Worm (Caenorhabditis elegans) whole organism, L4/young adult: ENCODE measurements around the gene tsp-13.

ENCODE experiments used
- W03F9.2 ChIP-seq: fragments of 150-350 bp; optimal IDR thresholded peaks from 2 replicates; lab custom pipeline; 2014; ENCODE audit warnings: missing biosample characterization, missing genetic modification characterization
- dao-5 ChIP-seq: sonication (generic microtip); optimal IDR thresholded peaks from 2 replicates; lab custom pipeline; 2016; ENCODE audit warnings: missing genotype, missing genetic modification characterization, moderate library complexity, missing compliant biosample characterization
- him-1 ChIP-seq: sonication (generic microtip); optimal IDR thresholded peaks from 2 replicates; lab custom pipeline; 2016; ENCODE audit warnings: missing genotype, missing genetic modification reagents, missing genetic modification characterization, missing compliant biosample characterization

tsp-13 gene

DNA sequence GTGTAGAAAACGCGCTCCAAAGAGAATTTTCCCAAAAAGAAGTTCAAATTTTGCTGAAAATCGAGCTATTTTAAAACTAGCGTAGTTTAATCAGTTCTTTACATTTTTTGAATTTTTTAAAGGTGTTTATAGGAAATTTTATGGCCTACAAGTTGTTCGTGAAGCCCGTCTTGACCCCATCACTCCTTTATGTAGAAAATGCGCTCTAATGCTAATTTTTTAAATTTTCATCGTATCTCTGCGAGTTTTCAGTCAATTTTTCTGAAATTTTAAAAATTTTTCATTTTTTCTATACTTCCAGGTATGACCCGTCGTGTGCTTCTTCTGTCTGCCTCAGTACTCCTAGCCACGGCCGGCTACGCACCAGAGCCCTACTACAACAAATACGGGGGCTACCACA lies 17.7 kb upstream of the tsp-13 start, which contains the start of gene Y39B6A.9:
Y39B6A.9 (plus strand) TSS at position 301 of the 400 bp plus-strand sequence.
- TF ChIP-seq W03F9.2 (tag; lab: Kevin White, UChicago) (no peak), him-1 (no peak), dao-5 (tag; lab: Kevin White, UChicago) (no peak)

DNA sequence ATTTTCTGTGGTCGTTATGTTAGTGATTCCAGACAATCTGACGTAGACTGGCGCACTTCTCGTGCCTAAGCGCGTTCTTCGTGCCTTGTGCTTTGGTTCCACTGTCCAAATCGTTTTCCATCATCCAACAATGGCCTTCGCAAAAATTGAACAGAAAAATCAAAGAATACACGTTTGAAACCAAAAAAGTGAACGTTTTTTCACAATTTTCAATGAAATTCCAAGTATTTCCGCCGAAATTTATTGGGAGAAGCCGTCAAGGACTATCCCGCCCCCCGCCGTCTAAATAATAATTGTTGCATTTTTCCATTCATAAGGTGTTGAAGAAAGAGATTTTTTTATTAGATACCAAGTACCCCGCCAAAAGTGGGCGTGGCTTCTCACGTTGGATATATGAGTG lies 13.4 kb upstream of the tsp-13 start, which contains the start of gene cpg-23:
cpg-23 (plus strand) TSS at position 301 of the 400 bp plus-strand sequence.
- TF ChIP-seq dao-5 (tag; lab: Kevin White, UChicago), result no peak
- no peak for TF ChIP-seq him-1
- no peak for TF ChIP-seq W03F9.2 (tag; lab: Kevin White, UChicago)

DNA sequence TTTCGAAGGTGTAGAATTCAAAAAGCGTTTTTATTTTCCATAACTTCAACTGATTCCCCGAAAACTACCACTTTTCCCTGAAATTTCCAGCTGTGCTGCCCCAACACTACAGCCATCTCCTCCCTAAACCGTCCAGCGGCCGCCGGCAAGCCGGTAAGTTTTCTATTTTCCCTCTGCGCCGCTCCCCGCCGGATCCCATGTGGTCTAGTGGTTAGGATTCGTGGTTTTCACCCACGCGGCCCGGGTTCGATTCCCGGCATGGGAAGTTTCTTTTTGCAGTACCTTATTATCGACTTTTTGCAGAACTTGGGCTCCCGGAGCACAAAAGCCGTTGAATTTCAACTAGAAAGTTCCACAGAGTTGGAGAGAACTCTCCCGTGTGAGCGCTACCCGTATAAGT lies 11.3 kb upstream of the tsp-13 start:
- no peak for TF ChIP-seq dao-5 (tag; lab: Kevin White, UChicago)
- TF ChIP-seq him-1, result no peak
- TF ChIP-seq W03F9.2 (tag; lab: Kevin White, UChicago), result no peak

DNA sequence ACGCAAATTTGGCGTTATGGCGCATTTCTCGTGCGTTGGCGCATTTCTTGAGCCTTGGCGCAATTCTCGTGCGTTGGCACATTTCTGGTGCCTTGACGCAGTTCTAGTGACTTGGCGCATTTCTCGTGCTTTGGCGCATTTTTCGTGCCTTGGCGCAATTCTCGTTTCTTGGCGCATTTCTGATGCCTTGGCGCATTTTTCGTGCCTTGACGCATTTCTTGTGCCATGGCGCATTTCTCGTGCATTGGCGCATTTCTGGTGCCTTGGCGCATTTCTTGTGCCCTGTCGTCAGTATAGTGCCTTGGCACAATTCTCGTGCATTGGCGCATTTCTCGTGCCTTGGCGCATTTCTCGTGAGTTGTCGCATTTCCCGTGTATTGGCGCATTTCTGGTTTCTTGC lies 5.6 kb upstream of the tsp-13 start:
- TF ChIP-seq W03F9.2 (tag; lab: Kevin White, UChicago), result no peak
- no peak for TF ChIP-seq dao-5 (tag; lab: Kevin White, UChicago)
- TF ChIP-seq him-1, result no peak

DNA sequence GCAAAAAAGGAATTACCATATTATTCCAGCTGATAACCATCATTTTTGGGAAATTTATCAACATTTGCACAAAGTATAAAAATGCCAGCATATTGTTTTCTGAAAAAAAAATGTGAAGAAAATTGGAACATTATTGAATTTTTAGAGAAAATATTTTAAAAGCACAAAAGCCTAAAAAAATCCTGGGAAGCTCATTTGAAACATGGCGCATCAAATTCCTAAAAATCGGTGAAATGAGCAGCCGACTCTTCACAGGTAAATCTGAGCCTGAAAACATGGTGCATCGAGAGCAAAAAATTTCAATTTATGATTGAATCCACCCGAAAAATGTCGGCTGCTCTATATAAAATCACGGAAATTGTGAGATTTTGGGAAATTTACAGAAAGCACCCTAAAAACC lies 4.8 kb upstream of the tsp-13 start, which contains the start of gene Y39B6A.7:
Y39B6A.7 (minus strand) TSS at position 101 of the 400 bp plus-strand sequence.
- no peak for TF ChIP-seq dao-5 (tag; lab: Kevin White, UChicago)
- TF ChIP-seq W03F9.2 (tag; lab: Kevin White, UChicago), result no peak
- no peak for TF ChIP-seq him-1

DNA sequence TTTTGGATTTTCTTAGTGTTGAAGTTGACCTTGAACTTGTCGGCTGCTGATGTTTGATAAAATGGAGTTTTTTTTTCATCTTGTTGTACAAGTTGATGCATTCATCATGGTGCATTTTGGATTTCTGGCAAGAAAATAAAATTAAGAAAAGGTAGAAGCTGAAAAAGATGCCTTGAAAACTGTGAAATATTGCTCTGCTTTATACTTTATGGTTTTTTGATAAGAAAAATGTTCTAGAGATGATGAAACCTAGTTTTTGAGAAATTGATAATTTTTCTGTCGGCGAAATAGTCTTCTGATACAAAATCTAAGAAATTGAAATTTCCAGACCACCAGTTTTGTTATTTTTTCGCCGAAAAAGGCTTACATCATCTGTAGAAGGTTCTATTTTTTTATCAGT lies 1.6 kb upstream of the tsp-13 start, which contains the start of gene Y39B6A.69:
Y39B6A.69 (minus strand) TSS at position 101 of the 400 bp plus-strand sequence.
- TF ChIP-seq dao-5 (tag; lab: Kevin White, UChicago) (no peak), him-1 (no peak), W03F9.2 (tag; lab: Kevin White, UChicago) (no peak)

DNA sequence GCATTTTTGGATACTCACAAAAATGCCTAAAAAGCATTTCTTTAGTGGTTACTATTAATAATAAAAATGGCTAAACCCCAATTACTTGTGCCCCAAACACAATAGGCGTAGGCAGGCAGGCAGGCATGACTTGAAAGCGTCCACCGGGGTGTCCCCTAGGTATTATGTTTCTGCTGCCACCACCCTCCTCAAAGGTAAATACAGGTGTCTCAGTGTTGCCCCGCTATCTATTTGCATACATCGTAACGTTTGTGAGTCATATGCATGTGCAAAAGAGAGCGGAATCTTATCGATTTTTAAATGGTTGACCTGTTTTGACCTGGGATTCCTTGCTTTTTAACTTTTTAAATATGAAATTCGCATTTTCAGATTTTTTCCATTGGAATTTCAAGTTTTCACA lies 662 bp upstream of the tsp-13 start:
- TF ChIP-seq dao-5 (tag; lab: Kevin White, UChicago) (no peak), him-1 (no peak), W03F9.2 (tag; lab: Kevin White, UChicago) (no peak)

DNA sequence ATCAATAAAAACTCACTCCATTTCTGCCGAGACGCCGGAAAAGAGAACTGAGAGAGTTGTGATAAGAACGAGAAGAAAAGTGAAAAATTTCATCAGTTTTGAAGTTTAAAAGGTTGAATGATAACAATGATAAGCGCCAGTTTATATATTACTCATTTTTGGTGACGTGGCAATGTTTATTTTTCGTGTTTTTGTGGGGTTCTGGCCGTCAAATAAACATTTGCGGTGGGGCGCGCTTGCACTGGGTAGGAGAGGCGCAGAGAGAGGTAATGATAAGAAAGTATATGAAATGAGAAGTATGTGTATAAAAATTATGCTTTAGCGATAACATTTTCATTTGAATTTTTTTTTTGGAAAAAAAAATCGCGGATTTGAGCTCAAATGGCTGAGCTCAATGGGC lies 4.8 kb downstream of the tsp-13 start, which contains the start of gene Y39B6A.5:
Y39B6A.5 (minus strand) TSS at position 214 of the 400 bp plus-strand sequence.
- TF ChIP-seq W03F9.2 (tag; lab: Kevin White, UChicago), result peak; percentile 47
- no peak for TF ChIP-seq dao-5 (tag; lab: Kevin White, UChicago)

DNA sequence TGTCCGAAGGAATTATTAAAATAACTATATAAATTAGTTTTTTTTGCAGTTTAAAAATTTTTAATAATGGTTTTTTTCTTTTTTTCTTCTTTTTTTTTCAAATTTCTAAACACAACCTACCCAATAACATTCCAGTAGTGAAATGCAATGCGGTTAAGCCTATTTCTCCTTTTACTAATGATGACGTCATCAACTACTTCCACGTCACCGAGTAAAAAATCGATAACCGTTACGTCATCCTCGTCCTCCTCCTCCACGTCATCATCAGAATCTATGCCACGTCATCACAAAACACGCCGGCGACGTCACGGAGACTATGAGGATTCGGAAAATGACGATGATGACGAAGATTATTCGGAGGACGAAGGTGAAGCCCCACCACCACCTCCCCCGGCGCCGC lies 20.7 kb downstream of the tsp-13 start, which contains the start of gene hot-2:
hot-2 (plus strand) TSS at position 134 of the 400 bp plus-strand sequence.
- TF ChIP-seq dao-5 (tag; lab: Kevin White, UChicago) (no peak), him-1 (no peak)

DNA sequence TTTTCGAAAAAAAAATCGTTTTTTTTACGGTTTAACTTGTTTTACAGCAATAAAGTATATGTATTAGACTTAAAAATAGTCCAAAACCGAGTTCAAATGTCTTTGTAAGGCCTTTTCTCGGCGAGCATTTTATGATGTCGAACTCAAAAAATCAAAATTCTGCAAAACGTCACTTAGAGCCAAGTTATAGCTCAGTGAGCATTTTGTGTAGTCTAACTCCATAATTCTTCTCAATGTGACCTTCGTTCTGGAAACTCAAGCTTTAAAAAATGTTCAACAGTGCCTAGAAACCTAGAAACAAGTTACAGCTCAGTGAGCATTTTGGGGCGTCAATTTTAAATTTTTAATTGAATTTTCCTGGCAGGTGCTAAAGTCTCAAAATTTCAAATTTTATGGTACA lies 21.8 kb downstream of the tsp-13 start:
- no peak for TF ChIP-seq W03F9.2 (tag; lab: Kevin White, UChicago)
- no peak for TF ChIP-seq dao-5 (tag; lab: Kevin White, UChicago)
- TF ChIP-seq him-1, result no peak

DNA sequence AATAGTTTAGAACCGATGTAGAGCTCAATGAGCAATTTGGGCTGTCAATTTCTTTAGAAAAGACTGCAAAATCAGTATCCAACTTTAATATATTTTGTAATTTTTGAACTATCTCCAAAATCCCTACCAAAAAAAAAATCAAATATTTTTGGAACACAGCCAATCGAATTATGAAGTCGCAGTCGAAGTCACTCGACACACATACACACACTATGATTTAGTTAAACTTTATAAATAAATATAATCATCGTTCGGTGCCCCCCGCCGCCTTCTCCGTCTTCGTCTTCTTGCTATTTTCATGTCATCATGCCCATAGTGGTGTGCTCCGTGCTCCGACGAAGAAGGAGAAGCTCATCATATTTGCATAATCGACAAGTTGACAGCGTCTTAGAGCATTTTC lies 23.2 kb downstream of the tsp-13 start:
- TF ChIP-seq W03F9.2 (tag; lab: Kevin White, UChicago), result no peak
- TF ChIP-seq dao-5 (tag; lab: Kevin White, UChicago), result no peak
- no peak for TF ChIP-seq him-1

DNA sequence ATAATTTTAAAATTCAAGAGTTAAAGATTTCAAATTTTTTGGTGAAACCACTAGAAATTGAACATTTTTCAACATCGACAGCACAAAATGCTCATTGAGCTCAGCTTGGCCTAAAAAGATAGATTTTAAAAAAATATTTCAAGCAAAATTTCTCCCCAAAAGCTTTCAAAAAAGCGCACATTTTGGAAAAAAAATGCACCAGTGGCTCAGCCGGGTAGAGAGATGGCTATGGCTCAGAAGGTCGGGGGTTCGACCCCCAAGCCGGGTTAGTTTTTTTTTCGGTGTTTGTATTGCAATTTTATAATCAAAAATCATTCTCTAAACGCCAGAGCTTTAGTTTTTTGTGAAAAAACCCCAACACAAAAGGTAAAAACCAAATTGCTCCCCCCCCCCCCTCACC lies 23.9 kb downstream of the tsp-13 start:
- no peak for TF ChIP-seq W03F9.2 (tag; lab: Kevin White, UChicago)
- TF ChIP-seq him-1, result no peak
- TF ChIP-seq dao-5 (tag; lab: Kevin White, UChicago), result no peak

DNA sequence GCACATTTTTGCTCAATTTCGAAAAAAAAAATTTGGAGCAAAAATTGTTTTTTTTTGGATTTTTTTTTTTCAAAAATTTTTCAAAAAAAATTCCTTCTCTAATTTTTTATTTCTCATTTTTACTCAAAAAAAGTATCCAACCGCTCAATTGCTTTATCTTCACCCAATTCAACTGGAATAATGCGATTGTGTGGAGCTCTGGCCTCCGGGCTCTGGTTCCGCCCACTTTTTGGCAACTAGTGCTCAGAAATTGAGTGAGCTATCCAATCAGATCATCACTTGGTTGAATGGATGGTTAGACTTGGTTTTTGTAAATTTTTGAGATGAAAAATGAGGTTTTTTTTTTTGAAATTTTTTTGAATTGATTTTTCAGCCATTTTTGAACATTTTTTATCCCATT lies 25.0 kb downstream of the tsp-13 start:
- no peak for TF ChIP-seq W03F9.2 (tag; lab: Kevin White, UChicago)
- TF ChIP-seq dao-5 (tag; lab: Kevin White, UChicago), result no peak
- no peak for TF ChIP-seq him-1

DNA sequence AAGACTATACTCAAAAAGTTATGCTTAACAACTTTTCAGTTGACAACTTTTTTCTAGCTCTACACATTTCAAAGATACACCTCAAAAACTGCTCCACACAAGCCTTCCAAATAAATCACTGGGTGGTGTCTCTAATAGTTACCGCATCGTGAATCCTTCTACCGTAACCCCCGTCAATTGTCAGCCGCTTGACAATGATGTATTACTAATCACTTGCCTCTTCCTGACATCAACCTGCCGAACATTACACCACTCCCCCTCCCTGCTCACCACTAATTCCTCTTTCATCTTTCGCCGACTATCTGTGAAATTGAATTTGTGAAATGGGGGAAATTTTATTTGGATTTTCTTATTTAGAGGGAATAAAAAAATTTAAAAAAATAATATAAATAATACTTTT lies 27.8 kb downstream of the tsp-13 start:
- TF ChIP-seq dao-5 (tag; lab: Kevin White, UChicago) (no peak), him-1 (no peak), W03F9.2 (tag; lab: Kevin White, UChicago) (no peak)

DNA sequence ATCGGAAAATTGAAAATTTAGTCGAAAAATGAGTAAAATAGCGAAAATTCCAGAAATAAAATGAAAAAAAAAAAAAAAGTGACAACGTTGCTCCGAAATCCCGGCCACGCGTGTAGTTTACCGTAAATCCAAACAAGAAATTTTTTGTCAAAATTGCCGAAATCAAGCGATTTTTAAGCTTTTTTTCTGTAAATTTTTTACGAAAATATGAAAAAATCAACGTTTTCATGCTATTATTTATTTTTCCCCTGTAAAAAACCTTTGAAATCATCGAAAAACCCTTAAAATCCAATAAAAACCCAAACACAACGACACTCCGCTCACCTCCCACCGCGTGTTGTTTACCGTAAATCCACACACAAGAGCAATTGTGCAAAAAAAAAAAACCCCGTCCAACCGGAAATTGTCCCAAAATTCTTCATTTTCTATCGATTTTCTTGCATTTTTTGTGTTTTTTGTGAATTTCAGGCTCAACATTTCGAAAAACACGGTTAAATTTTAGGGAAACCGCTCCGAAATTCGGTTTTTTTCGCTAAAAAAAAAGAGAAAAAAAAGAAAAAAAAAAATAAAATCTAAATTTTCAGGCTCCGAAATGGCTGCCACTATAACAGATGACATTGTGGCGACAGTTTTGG lies 36.2 kb downstream of the tsp-13 start, which contains the start of the genes Y39B6A.3 and pph-5:
Y39B6A.3 (minus strand) TSS at position 51 of the 635 bp plus-strand sequence.
pph-5 (plus strand) TSS at position 585 of the 635 bp plus-strand sequence.
- TF ChIP-seq W03F9.2 (tag; lab: Kevin White, UChicago), result no peak
- TF ChIP-seq dao-5 (tag; lab: Kevin White, UChicago), result no peak
- TF ChIP-seq him-1, result no peak
